Worm (Caenorhabditis elegans) whole organism, mixed stage, embryonic: Measurements from ENCODE around the gene abu-9.

Experiments used
- M03D4.4 ChIP-seq: sonication (generic microtip); optimal IDR thresholded peaks from 2 replicates; lab custom pipeline; 2017; ENCODE audit warnings: mild to moderate bottlenecking, missing genetic modification characterization, missing compliant biosample characterization
- bed-3 ChIP-seq: fragments of 200-800 bp; sonication (Bioruptor generic); optimal IDR thresholded peaks from 3 replicates; lab custom pipeline; 2018; ENCODE audit warnings: mild to moderate bottlenecking, missing genetic modification characterization, moderate library complexity, missing compliant biosample characterization
- blmp-1 ChIP-seq: fragments of 150-350 bp; optimal IDR thresholded peaks from 2 replicates; lab custom pipeline; 2014; ENCODE audit warnings: missing biosample characterization, missing genetic modification characterization
- ces-1 ChIP-seq: fragments of 150-350 bp; optimal IDR thresholded peaks from 2 replicates; lab custom pipeline; 2014; ENCODE audit warnings: missing biosample characterization, missing genetic modification reagents, missing genetic modification characterization
- cnd-1 ChIP-seq: fragments of 200-800 bp; sonication (Bioruptor generic); optimal IDR thresholded peaks from 2 replicates; lab custom pipeline; 2018; ENCODE audit warnings: mild to moderate bottlenecking, missing genetic modification characterization, missing compliant biosample characterization
- drap-1 ChIP-seq: fragments of 200-800 bp; sonication (Bioruptor generic); optimal IDR thresholded peaks from 3 replicates; lab custom pipeline; 2018; ENCODE audit warnings: mild to moderate bottlenecking, missing genetic modification characterization, missing compliant biosample characterization
- elt-1 ChIP-seq: sonication (generic microtip); optimal IDR thresholded peaks from 2 replicates; lab custom pipeline; 2017; ENCODE audit warnings: missing genetic modification characterization, mild to moderate bottlenecking, missing compliant biosample characterization, antibody characterized with exemption, moderate library complexity, borderline replicate concordance; ENCODE audit not compliant: insufficient read depth
- elt-3 ChIP-seq: fragments of 150-350 bp; optimal IDR thresholded peaks from 2 replicates; lab custom pipeline; 2014; ENCODE audit warnings: missing biosample characterization, missing genetic modification characterization
- flh-1 ChIP-seq: fragments of 200-800 bp; sonication (Bioruptor generic); optimal IDR thresholded peaks from 2 replicates; lab custom pipeline; 2018; ENCODE audit warnings: mild to moderate bottlenecking, missing genetic modification characterization, moderate library complexity, missing compliant biosample characterization
- ham-2 ChIP-seq: fragments of 200-800 bp; sonication (Bioruptor generic); optimal IDR thresholded peaks from 2 replicates; lab custom pipeline; 2018; ENCODE audit warnings: mild to moderate bottlenecking, missing genetic modification characterization, missing compliant biosample characterization
- hlh-1 ChIP-seq: fragments of 150-350 bp; optimal IDR thresholded peaks from 2 replicates; lab custom pipeline; 2014; ENCODE audit warnings: missing biosample characterization, missing genetic modification reagents, missing genetic modification characterization
- lin-13 ChIP-seq: fragments of 150-350 bp; optimal IDR thresholded peaks from 2 replicates; lab custom pipeline; 2014; ENCODE audit warnings: missing biosample characterization, missing genetic modification characterization
- lin-32 ChIP-seq: fragments of 200-800 bp; sonication (Bioruptor generic); optimal IDR thresholded peaks from 2 replicates; lab custom pipeline; 2018; ENCODE audit warnings: mild to moderate bottlenecking, missing genetic modification characterization, missing compliant biosample characterization
- lsy-2 ChIP-seq: fragments of 150-350 bp; optimal IDR thresholded peaks from 2 replicates; lab custom pipeline; 2014; ENCODE audit warnings: missing biosample characterization, missing genetic modification characterization
- mab-5 ChIP-seq: fragments of 150-350 bp; optimal IDR thresholded peaks from 2 replicates; lab custom pipeline; 2014; ENCODE audit warnings: missing biosample characterization, missing genetic modification characterization
- mep-1 ChIP-seq: fragments of 150-350 bp; optimal IDR thresholded peaks from 2 replicates; lab custom pipeline; 2017; ENCODE audit warnings: missing biosample characterization, missing genetic modification reagents, missing genetic modification characterization, inconsistent platforms
- mls-2 ChIP-seq: sonication (generic microtip); optimal IDR thresholded peaks from 2 replicates; lab custom pipeline; 2016; ENCODE audit warnings: mild to moderate bottlenecking, missing genetic modification characterization, moderate library complexity, missing compliant biosample characterization
- nhr-12 ChIP-seq: fragments of 150-350 bp; optimal IDR thresholded peaks from 2 replicates; lab custom pipeline; 2014; ENCODE audit warnings: missing biosample characterization, missing genetic modification characterization
- nhr-2 ChIP-seq: fragments of 150-350 bp; optimal IDR thresholded peaks from 2 replicates; lab custom pipeline; 2014; ENCODE audit warnings: missing biosample characterization, missing genetic modification characterization
- nhr-237 ChIP-seq: fragments of 150-350 bp; optimal IDR thresholded peaks from 2 replicates; lab custom pipeline; 2014; ENCODE audit warnings: missing biosample characterization, missing genetic modification characterization
- nhr-28 ChIP-seq: fragments of 150-350 bp; optimal IDR thresholded peaks from 2 replicates; lab custom pipeline; 2014; ENCODE audit warnings: missing biosample characterization, missing genetic modification characterization
- nhr-76 ChIP-seq: sonication (generic microtip); optimal IDR thresholded peaks from 2 replicates; lab custom pipeline; 2017; ENCODE audit warnings: missing biosample characterization, missing genetic modification characterization
- pha-4 ChIP-seq: fragments of 150-350 bp; optimal IDR thresholded peaks from 2 replicates; lab custom pipeline; 2018; ENCODE audit warnings: missing biosample characterization, missing genetic modification reagents, missing genetic modification characterization
- snpc-4 ChIP-seq: fragments of 150-350 bp; optimal IDR thresholded peaks from 2 replicates; lab custom pipeline; 2014; ENCODE audit warnings: missing biosample characterization, missing genetic modification characterization
- tbx-8 ChIP-seq: fragments of 200-800 bp; sonication (Bioruptor generic); optimal IDR thresholded peaks from 2 replicates; lab custom pipeline; 2018; ENCODE audit warnings: mild to moderate bottlenecking, missing genetic modification characterization, moderate library complexity, missing compliant biosample characterization
- unc-120 ChIP-seq: sonication (generic microtip); optimal IDR thresholded peaks from 2 replicates; lab custom pipeline; 2017; ENCODE audit warnings: missing genetic modification characterization, missing compliant biosample characterization; ENCODE audit not compliant: poor library complexity, severe bottlenecking
- unc-39 ChIP-seq: fragments of 150-350 bp; optimal IDR thresholded peaks from 2 replicates; lab custom pipeline; 2014; ENCODE audit warnings: missing biosample characterization, missing genetic modification characterization
- unc-62 ChIP-seq: fragments of 150-350 bp; optimal IDR thresholded peaks from 2 replicates; lab custom pipeline; 2014; ENCODE audit warnings: missing biosample characterization, missing genetic modification reagents, missing genetic modification characterization
- zip-8 ChIP-seq: fragments of 150-350 bp; optimal IDR thresholded peaks from 2 replicates; lab custom pipeline; 2014; ENCODE audit warnings: missing biosample characterization, missing genetic modification characterization
- ztf-11 ChIP-seq: fragments of 150-350 bp; optimal IDR thresholded peaks from 2 replicates; lab custom pipeline; 2014; ENCODE audit warnings: missing biosample characterization, missing genetic modification characterization

Gene abu-9

ce11 chrX:8327800-8328199, 5.9 kb downstream of the abu-9 start, which contains the start of gene F55E10.4:
F55E10.4 (minus strand) TSS chrX:8327900.
- no peak for TF ChIP-seq nhr-12 (tag; lab: Kevin White, UChicago)
- no peak for TF ChIP-seq zip-8 (tag; lab: Kevin White, UChicago)
- no peak for TF ChIP-seq nhr-237 (tag; lab: Kevin White, UChicago)
- no peak for TF ChIP-seq M03D4.4 (tag; lab: Kevin White, UChicago)
- no peak for TF ChIP-seq lsy-2 (tag; lab: Kevin White, UChicago)
- TF ChIP-seq mep-1 = no peak
- TF ChIP-seq snpc-4 (tag; lab: Kevin White, UChicago) = no peak
- TF ChIP-seq nhr-76 (tag; lab: Kevin White, UChicago) = no peak
- TF ChIP-seq nhr-2 (tag; lab: Kevin White, UChicago) = no peak
- TF ChIP-seq blmp-1 (tag; lab: Kevin White, UChicago) = no peak
- no peak for TF ChIP-seq cnd-1
- TF ChIP-seq, all 35 proteins: peak for 0

DNA sequence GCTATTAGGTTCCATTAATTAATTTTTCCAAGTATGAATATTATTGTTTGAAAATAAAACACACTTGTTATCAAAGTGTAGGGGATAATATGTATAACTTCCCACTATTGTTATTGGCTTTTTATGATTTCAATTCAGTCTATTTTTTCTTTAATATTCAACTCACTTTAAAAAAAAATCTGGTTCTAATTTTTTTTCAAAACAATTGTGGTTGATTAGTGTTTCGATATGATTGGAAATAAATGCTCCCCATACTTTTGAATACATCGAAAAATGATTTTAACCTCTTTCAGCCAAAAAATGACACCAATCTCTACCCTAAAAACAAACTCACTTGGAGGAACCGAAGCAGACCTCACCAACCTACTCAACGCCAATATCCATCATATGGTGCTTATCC, 18.5 kb downstream of the abu-9 start, which contains the start of gene F55E10.2:
Gene F55E10.2, plus strand, starts transcription at position 301 of the 400 bp plus-strand sequence.
- no peak for TF ChIP-seq unc-120
- no peak for TF ChIP-seq mab-5 (tag; lab: Kevin White, UChicago)
- no peak for TF ChIP-seq lin-13 (tag; lab: Kevin White, UChicago)
- no peak for TF ChIP-seq mls-2

DNA sequence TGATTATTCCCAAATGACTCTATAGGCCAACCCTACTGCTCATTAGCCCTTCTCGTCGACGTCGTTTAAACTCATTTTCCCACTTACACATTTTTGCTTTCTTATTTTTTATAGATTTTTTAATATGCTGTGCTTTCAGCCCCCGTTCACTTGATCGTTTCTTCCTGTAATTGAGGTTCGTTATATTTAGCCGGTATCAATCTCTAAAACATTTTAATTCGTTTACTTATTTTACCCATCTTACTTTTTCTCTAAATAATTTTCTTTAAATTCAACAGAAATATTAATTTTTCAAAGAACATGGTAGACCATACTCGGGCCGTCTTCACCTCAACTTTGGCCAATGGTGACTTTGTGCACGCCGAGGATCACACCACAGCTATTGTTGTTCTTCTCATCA, 19.8 kb downstream of the abu-9 start, which contains the start of gene F55E10.1:
Gene F55E10.1, plus strand, starts transcription at position 301 of the 400 bp plus-strand sequence.
- no peak for TF ChIP-seq unc-120
- TF ChIP-seq cnd-1 = no peak

ce11 chrX:8346248-8346647, 24.3 kb downstream of the abu-9 start, which contains the start of gene drd-5:
drd-5 (minus strand) TSS chrX:8346348.
- TF ChIP-seq unc-62 (GFP tag; lab: Kevin White, UChicago) = no peak
- no peak for TF ChIP-seq tbx-8 (GFP tag; lab: Kevin White, UChicago)
- no peak for TF ChIP-seq elt-3 (tag; lab: Kevin White, UChicago)
- no peak for TF ChIP-seq ztf-11 (tag; lab: Kevin White, UChicago)
- no peak for TF ChIP-seq mep-1
- no peak for TF ChIP-seq unc-39 (tag; lab: Kevin White, UChicago)
- no peak for TF ChIP-seq elt-1 (tag; lab: Kevin White, UChicago)
- TF ChIP-seq nhr-2 (tag; lab: Kevin White, UChicago) = no peak
- no peak for TF ChIP-seq hlh-1 (tag; lab: Kevin White, UChicago)
- TF ChIP-seq lin-13 (tag; lab: Kevin White, UChicago) = no peak
- TF ChIP-seq pha-4 = no peak

DNA sequence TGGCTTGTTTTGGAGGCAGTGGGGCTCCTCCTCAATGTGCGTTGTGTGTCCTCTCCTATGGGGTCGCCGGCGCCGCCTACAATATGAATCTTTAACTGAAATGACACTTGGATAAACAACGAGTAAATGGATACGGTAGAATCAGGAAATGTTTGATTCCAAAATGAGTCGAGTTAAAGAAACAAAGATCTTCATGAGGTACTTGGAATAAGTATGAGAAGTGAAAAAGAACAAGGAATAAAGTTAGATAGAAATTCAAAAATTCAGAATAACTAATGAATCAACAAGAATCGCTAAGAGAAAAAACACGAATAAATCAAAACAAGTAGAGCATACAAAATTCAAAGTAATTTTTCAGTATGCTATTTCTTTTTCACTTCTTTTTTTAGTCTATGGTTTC, 29.1 kb downstream of the abu-9 start, which contains the start of gene npr-28:
Gene npr-28, minus strand, starts transcription at position 101 of the 400 bp plus-strand sequence.
- TF ChIP-seq flh-1 (GFP tag; lab: Kevin White, UChicago) (no peak), bed-3 (GFP tag; lab: Kevin White, UChicago) (no peak), unc-62 (GFP tag; lab: Kevin White, UChicago) (no peak), lin-13 (tag; lab: Kevin White, UChicago) (no peak), lsy-2 (tag; lab: Kevin White, UChicago) (no peak)

DNA sequence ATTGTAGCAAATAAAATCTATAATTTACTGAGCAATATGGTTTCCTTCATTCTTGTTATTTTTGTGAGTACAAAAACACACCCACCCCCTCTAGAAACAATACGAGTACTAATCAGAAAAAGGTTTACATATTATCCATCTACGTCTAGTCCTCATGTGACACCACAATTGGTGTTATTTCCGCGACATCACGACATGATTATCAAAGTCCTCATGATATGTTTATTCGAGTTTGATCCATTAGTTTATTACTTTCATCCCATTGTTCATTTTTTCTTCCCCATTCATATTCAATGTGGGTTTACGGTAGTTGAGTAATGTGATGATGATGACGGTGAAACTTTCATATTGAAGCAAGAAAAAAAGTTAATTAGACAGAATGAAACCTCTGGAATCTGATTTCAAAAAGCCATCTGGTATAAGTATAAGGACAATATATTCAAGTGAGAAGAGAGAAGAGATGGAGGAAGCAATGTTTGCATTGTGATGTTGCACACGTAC, 32.4 kb downstream of the abu-9 start:
- TF ChIP-seq lin-13 (tag; lab: Kevin White, UChicago) (no peak), lin-32 (GFP tag; lab: Kevin White, UChicago) (no peak), flh-1 (GFP tag; lab: Kevin White, UChicago) (no peak), elt-1 (tag; lab: Kevin White, UChicago) (no peak), mep-1 (no peak), drap-1 (GFP tag; lab: Kevin White, UChicago) (no peak), nhr-28 (tag; lab: Kevin White, UChicago) (no peak), ham-2 (GFP tag; lab: Kevin White, UChicago) (no peak), lsy-2 (tag; lab: Kevin White, UChicago) (no peak), mls-2 (no peak), ces-1 (GFP tag; lab: Kevin White, UChicago) (no peak)
